Fruit fly (Drosophila melanogaster) whole organism, wandering third instar larva: Measurements from ENCODE around the gene GstO2.

ENCODE experiments used
- Dif ChIP-seq: fragments of 200-275, 200-300 bp; sonication (Bioruptor generic); optimal IDR thresholded peaks from 2 replicates; lab custom pipeline; 2018; ENCODE audit warnings: missing biosample characterization, missing genetic modification characterization; ENCODE audit not compliant: partially characterized antibody
- GATAd ChIP-seq: sonication (Bioruptor generic); optimal IDR thresholded peaks from 2 replicates; lab custom pipeline; 2016; ENCODE audit warnings: missing biosample characterization, missing genetic modification characterization
- Hr83 ChIP-seq: fragments of 200-300 bp; sonication (Bioruptor generic); optimal IDR thresholded peaks from 2 replicates; lab custom pipeline; 2016; ENCODE audit warnings: missing biosample characterization, mild to moderate bottlenecking, missing genetic modification characterization, moderate library complexity; ENCODE audit not compliant: poor library complexity, severe bottlenecking
- dsf ChIP-seq: sonication (Bioruptor generic); optimal IDR thresholded peaks from 2 replicates; lab custom pipeline; 2016; ENCODE audit warnings: missing biosample characterization, missing genetic modification characterization, borderline replicate concordance
- ey ChIP-seq: fragments of 200-800 bp; sonication (Bioruptor generic); optimal IDR thresholded peaks from 2 replicates; lab custom pipeline; 2016; ENCODE audit warnings: missing biosample characterization, missing genetic modification characterization
- pan ChIP-seq: fragments of >200 bp; optimal IDR thresholded peaks from 2 replicates; lab custom pipeline; 2017
- psq ChIP-seq: fragments of 200-800 bp; sonication (Bioruptor generic); optimal IDR thresholded peaks from 3 replicates; lab custom pipeline; 2017; ENCODE audit warnings: missing biosample characterization, mild to moderate bottlenecking, missing genetic modification characterization, moderate library complexity
- sv ChIP-seq: fragments of 200-800 bp; sonication (Bioruptor generic); optimal IDR thresholded peaks from 3 replicates; lab custom pipeline; 2016; ENCODE audit warnings: missing biosample characterization, missing genetic modification characterization
- tai ChIP-seq: sonication (Bioruptor generic); optimal IDR thresholded peaks from 2 replicates; lab custom pipeline; 2016; ENCODE audit warnings: missing biosample characterization, missing genetic modification characterization
- usp ChIP-seq: fragments of >200 bp; optimal IDR thresholded peaks from 2 replicates; lab custom pipeline; 2017; ENCODE audit warnings: missing biosample characterization, missing genetic modification characterization

DNA sequence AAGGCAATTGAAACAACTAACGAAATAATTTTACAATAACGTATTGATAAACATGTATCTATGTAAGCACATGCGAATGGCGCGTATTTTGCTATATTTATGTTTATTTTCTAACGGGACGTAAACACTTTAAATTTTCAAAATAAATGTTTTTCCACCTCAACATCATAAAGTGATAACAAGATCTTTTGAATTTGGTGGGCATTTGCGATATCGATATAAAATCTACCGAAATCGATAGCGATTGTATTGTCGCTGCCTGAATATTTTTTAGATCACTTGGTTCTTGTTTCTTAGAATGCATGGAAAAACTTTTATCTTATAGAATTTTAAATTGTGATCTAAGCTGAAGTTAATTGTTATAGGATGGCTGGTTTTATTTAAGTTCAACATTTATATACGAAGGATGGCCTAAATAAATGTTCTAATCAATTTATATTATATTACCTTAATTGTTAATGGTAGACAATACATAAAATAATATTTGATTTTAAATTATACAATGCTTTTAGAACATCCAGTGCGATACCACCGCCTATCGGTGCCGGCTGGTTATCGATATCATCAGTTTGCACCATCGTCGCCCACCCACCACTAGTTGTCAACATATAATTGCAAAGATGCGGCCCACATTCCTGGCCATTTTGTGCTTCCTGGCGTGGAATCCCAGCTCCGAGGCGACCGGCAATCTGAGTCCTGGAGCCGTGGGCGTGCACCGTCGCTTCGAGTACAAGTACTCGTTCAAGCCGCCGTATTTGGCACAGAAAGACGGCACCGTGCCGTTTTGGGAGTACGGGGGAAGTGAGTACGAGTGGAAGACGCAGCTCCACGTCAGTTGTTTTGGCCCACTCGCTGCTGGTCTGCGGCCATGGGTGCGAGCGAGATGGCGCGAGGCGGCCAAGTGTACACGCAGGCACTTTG, 11.3 kb upstream of the GstO2 start, which contains the start of gene ergic53:
- TF ChIP-seq dsf (GFP tag; lab: Kevin White, UChicago) (no peak), Dif (GFP tag; lab: Kevin White, UChicago) (no peak), pan (lab: Kevin White, UChicago) (no peak), sv (GFP tag; lab: Kevin White, UChicago) (no peak), ey (no peak), Hr83 (GFP tag; lab: Kevin White, UChicago) (no peak), tai (GFP tag; lab: Kevin White, UChicago) (no peak), GATAd (GFP tag; lab: Kevin White, UChicago) (peak; percentile 71), usp (no peak), psq (no peak)
